Fruit fly (Drosophila melanogaster): ENCODE data around the gene CG12213.

Gene CG12213

dm6 chr3R:11977336-11977678, 9.8 kb upstream of the CG12213 start:
- TF ChIP-seq br (GFP tag; optimal IDR thresholded peaks at IDR 0.05): no peak
- TF ChIP-seq CG9705 (GFP tag; optimal IDR thresholded peaks at IDR 0.05): no peak
- no peak for TF ChIP-seq h (GFP tag; optimal IDR thresholded peaks at IDR 0.05)
- no peak for TF ChIP-seq Jra (GFP tag; optimal IDR thresholded peaks at IDR 0.05)
- TF ChIP-seq Hnf4 (GFP tag; optimal IDR thresholded peaks at IDR 0.05): no peak
- TF ChIP-seq brk (GFP tag; optimal IDR thresholded peaks at IDR 0.05): no peak
- TF ChIP-seq pan (optimal IDR thresholded peaks at IDR 0.05): no peak
- TF ChIP-seq Hr83 (GFP tag; optimal IDR thresholded peaks at IDR 0.05; ENCODE audit: poor library complexity, severe bottlenecking): no peak
- TF ChIP-seq usp (GFP tag; optimal IDR thresholded peaks at IDR 0.05): no peak

DNA sequence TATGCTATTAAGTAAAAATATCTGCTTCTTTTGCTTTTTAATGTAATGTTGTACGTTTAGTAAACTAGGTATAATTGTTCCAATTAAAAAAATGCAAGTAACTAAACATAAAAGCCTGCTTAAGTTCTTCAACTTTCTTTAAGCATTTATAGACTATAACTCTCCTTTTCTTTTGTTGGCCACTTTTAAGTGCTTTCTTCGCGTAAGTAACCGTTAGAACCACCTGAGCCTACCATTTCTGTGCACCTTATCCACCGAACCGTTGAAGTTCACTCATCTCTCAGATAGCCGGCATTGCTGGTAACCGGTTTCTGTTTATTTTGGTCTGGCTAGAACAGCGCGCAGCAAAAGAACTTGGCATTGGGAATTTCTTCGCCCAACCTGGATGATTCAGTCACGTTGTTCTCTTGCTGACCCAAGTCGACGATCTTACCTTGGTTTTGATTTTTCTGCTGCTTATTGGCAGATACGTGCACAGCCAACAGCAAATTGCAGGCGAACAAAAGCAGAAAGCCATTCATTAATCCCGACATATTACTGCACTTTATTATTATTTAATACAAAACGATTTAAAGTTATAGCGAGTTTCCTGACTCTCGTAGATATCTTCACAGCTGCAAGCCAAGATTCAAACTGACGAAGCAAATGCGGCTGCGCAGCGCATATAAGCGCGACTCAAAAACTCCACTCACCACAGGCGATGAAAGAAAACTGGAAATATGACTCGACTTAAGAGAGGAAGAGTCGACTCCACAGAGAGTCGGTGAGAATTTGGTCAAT, 9.3 kb upstream of the CG12213 start, which contains the start of gene CG10005:
CG10005 (minus strand) TSS at position 642 of the 780 bp plus-strand sequence.
- TF ChIP-seq N (GFP tag; optimal IDR thresholded peaks at IDR 0.05) (no peak), br (GFP tag; optimal IDR thresholded peaks at IDR 0.05) (peak; percentile 0), pan (optimal IDR thresholded peaks at IDR 0.05) (no peak), sage (GFP tag; optimal IDR thresholded peaks at IDR 0.05) (no peak), lola (GFP tag; optimal IDR thresholded peaks at IDR 0.05) (no peak), dl (GFP tag; optimal IDR thresholded peaks at IDR 0.05; ENCODE audit: insufficient read depth in 1 of 2, partially characterized antibody in 2 of 2) (peak; percentile 19 to 45), rgr (GFP tag; optimal IDR thresholded peaks at IDR 0.05) (no peak), CG9705 (GFP tag; optimal IDR thresholded peaks at IDR 0.05) (no peak), foxo (GFP tag; optimal IDR thresholded peaks at IDR 0.05) (no peak), Hr83 (GFP tag; optimal IDR thresholded peaks at IDR 0.05; ENCODE audit: poor library complexity, severe bottlenecking) (no peak), Hr78 (GFP tag; optimal IDR thresholded peaks at IDR 0.05) (no peak), Myc (optimal IDR thresholded peaks at IDR 0.05) (no peak), Hnf4 (GFP tag; optimal IDR thresholded peaks at IDR 0.05) (no peak), sv (GFP tag; optimal IDR thresholded peaks at IDR 0.05) (no peak), Dfd (GFP tag; optimal IDR thresholded peaks at IDR 0.05) (no peak), tai (GFP tag; optimal IDR thresholded peaks at IDR 0.05) (no peak), Dif (GFP tag; optimal IDR thresholded peaks at IDR 0.05; ENCODE audit: partially characterized antibody) (peak; percentile 71), GATAd (GFP tag; optimal IDR thresholded peaks at IDR 0.05) (no peak), OdsH (GFP tag; optimal IDR thresholded peaks at IDR 0.05) (no peak), Abd-B (GFP tag; optimal IDR thresholded peaks at IDR 0.05) (no peak), Mio (GFP tag; optimal IDR thresholded peaks at IDR 0.05) (no peak), brk (GFP tag; optimal IDR thresholded peaks at IDR 0.05) (no peak), Sp1 (GFP tag; optimal IDR thresholded peaks at IDR 0.05) (peak; percentile 11), ey (GFP tag; optimal IDR thresholded peaks at IDR 0.05) (no peak), Rel (GFP tag; optimal IDR thresholded peaks at IDR 0.05) (no peak), Rel (tag; optimal IDR thresholded peaks at IDR 0.05) (peak; percentile 3), psq (GFP tag; optimal IDR thresholded peaks at IDR 0.05) (no peak), HLH106 (tag; optimal IDR thresholded peaks at IDR 0.05) (no peak), Vsx2 (GFP tag; optimal IDR thresholded peaks at IDR 0.05; ENCODE audit: partially characterized antibody) (no peak), CrebA (GFP tag; optimal IDR thresholded peaks at IDR 0.05; ENCODE audit: borderline replicate concordance) (no peak), dsf (GFP tag; optimal IDR thresholded peaks at IDR 0.05; ENCODE audit: borderline replicate concordance) (no peak), jim (GFP tag; optimal IDR thresholded peaks at IDR 0.05) (no peak), dmrt93B (GFP tag; optimal IDR thresholded peaks at IDR 0.05) (no peak), woc (GFP tag; optimal IDR thresholded peaks at IDR 0.05) (no peak), CG32264 (GFP tag; optimal IDR thresholded peaks at IDR 0.05) (no peak), Jra (GFP tag; optimal IDR thresholded peaks at IDR 0.05) (no peak), h (GFP tag; optimal IDR thresholded peaks at IDR 0.05) (no peak), fru (GFP tag; optimal IDR thresholded peaks at IDR 0.05) (peak; percentile 44), usp (GFP tag; optimal IDR thresholded peaks at IDR 0.05) (no peak)
